Fruit fly (Drosophila melanogaster) whole organism, embryonic: Measurements from ENCODE around the gene CG9518.

Experiments
- Abd-B ChIP-seq: fragments of 200-800 bp; sonication (Bioruptor generic); optimal IDR thresholded peaks from 2 replicates; lab custom pipeline; 2018; ENCODE audit warnings: missing biosample characterization, mild to moderate bottlenecking, missing genetic modification characterization, moderate library complexity
- CG10366 ChIP-seq: fragments of 200-800 bp; sonication (Bioruptor generic); IDR thresholded peaks from 2 replicates; pipeline ENCODE4 v1.3.6; 2022; ENCODE audit warnings: missing biosample characterization, missing genetic modification characterization
- CG1233 ChIP-seq: fragments of 200-800 bp; sonication (Bioruptor generic); optimal IDR thresholded peaks from 4 replicates; lab custom pipeline; 2018; ENCODE audit warnings: missing biosample characterization, mild to moderate bottlenecking, missing genetic modification characterization
- CG13894 ChIP-seq: fragments of 200-800 bp; sonication (Bioruptor generic); optimal IDR thresholded peaks from 3 replicates; lab custom pipeline; 2018; ENCODE audit warnings: missing biosample characterization, mild to moderate bottlenecking, missing genetic modification characterization, moderate library complexity
- CG31365 ChIP-seq: fragments of 200-800 bp; sonication (Bioruptor generic); optimal IDR thresholded peaks from 2 replicates; lab custom pipeline; 2018; ENCODE audit warnings: missing biosample characterization, mild to moderate bottlenecking, missing genetic modification characterization
- CG31441 ChIP-seq: fragments of 200-800 bp; sonication (Bioruptor generic); IDR thresholded peaks from 2 replicates; pipeline ENCODE4 v1.3.6; 2022; ENCODE audit warnings: missing biosample characterization, missing genetic modification characterization
- CG32767 ChIP-seq: fragments of 200-800 bp; sonication (Bioruptor generic); IDR thresholded peaks from 2 replicates; pipeline ENCODE4 v1.3.6; 2022; ENCODE audit warnings: missing biosample characterization, missing genetic modification characterization
- CG43689 ChIP-seq: fragments of 200-800 bp; sonication (Bioruptor generic); IDR thresholded peaks from 2 replicates; pipeline ENCODE4 v1.3.6; 2022; ENCODE audit warnings: missing biosample characterization, missing genetic modification characterization
- CG4730 ChIP-seq: fragments of 200-800 bp; sonication (Bioruptor generic); IDR thresholded peaks from 2 replicates; pipeline ENCODE4 v1.3.6; 2022; ENCODE audit warnings: missing biosample characterization, missing genetic modification characterization
- CG4820 ChIP-seq: fragments of 200-800 bp; sonication (Bioruptor generic); optimal IDR thresholded peaks from 3 replicates; lab custom pipeline; 2016; ENCODE audit warnings: missing biosample characterization, missing genetic modification characterization
- CG5180 ChIP-seq: fragments of 200-800 bp; sonication (Bioruptor generic); optimal IDR thresholded peaks from 3 replicates; lab custom pipeline; 2017; ENCODE audit warnings: missing biosample characterization, missing genetic modification characterization, mild to moderate bottlenecking, moderate library complexity, missing genetic modification reagents
- CG5245 ChIP-seq: fragments of 200-800 bp; sonication (Bioruptor generic); optimal IDR thresholded peaks from 3 replicates; lab custom pipeline; 2016; ENCODE audit warnings: missing biosample characterization, missing genetic modification characterization
- CG6791 ChIP-seq: fragments of 200-800 bp; sonication (Bioruptor generic); IDR thresholded peaks from 3 replicates; pipeline ENCODE4 v1.3.6; 2022; ENCODE audit warnings: missing biosample characterization, missing genetic modification characterization; ENCODE audit not compliant: partially characterized antibody
- CG8281 ChIP-seq: fragments of 200-800 bp; sonication (Bioruptor generic); optimal IDR thresholded peaks from 2 replicates; lab custom pipeline; 2018; ENCODE audit warnings: missing biosample characterization, mild to moderate bottlenecking, missing genetic modification characterization, moderate library complexity
- D ChIP-seq, 2 experiments: fragments of 200-800 bp in 1 of 2; fragments of >200 bp in 1 of 2; sonication (Bioruptor generic) in 1 of 2; optimal IDR thresholded peaks; 2 replicates in 1 of 2; 3 replicates in 1 of 2; lab custom pipeline; 2017; ENCODE audit warnings: mild to moderate bottlenecking in 1 of 2, missing biosample characterization in 1 of 2, missing genetic modification characterization in 1 of 2, missing genetic modification reagents in 1 of 2
- D19A ChIP-seq: fragments of 200-800 bp; optimal IDR thresholded peaks from 3 replicates; lab custom pipeline; 2019; ENCODE audit warnings: missing biosample characterization, mild to moderate bottlenecking, missing genetic modification characterization, moderate library complexity
- Deaf1 ChIP-seq: fragments of 200-800 bp; optimal IDR thresholded peaks from 3 replicates; lab custom pipeline; 2019; ENCODE audit warnings: missing biosample characterization, mild to moderate bottlenecking, missing genetic modification characterization, moderate library complexity
- Dip3 ChIP-seq: fragments of 200-800 bp; sonication (Bioruptor generic); optimal IDR thresholded peaks from 3 replicates; lab custom pipeline; 2016; ENCODE audit warnings: missing biosample characterization, missing genetic modification characterization
- Eip74EF ChIP-seq, 2 experiments: fragments of 200-800 bp in 1 of 2; fragments of >200 bp in 1 of 2; sonication (Bioruptor generic) in 1 of 2; optimal IDR thresholded peaks; 2 replicates each; lab custom pipeline; 2017 to 2019; ENCODE audit warnings: missing biosample characterization in 2 of 2, missing genetic modification characterization in 2 of 2, mild to moderate bottlenecking in 1 of 2, moderate library complexity in 1 of 2
- Hr51 ChIP-seq, 2 experiments: fragments of 200-800 bp; sonication (Bioruptor generic); optimal IDR thresholded peaks; 2 replicates in 1 of 2; 3 replicates in 1 of 2; lab custom pipeline; 2016 to 2018; ENCODE audit warnings: missing biosample characterization in 2 of 2, missing genetic modification characterization in 2 of 2, mild to moderate bottlenecking in 1 of 2, moderate library complexity in 1 of 2
- Hr78 ChIP-seq, 2 experiments: fragments of 200-800 bp in 1 of 2; fragments of >200 bp in 1 of 2; sonication (Bioruptor generic) in 1 of 2; optimal IDR thresholded peaks; 2 replicates each; lab custom pipeline; 2017 to 2019; ENCODE audit warnings: missing biosample characterization in 2 of 2, missing genetic modification characterization in 2 of 2, mild to moderate bottlenecking in 1 of 2, moderate library complexity in 1 of 2
- MTF-1 ChIP-seq: fragments of 200-800 bp; sonication (Bioruptor generic); optimal IDR thresholded peaks from 2 replicates; lab custom pipeline; 2018; ENCODE audit warnings: missing biosample characterization, mild to moderate bottlenecking, missing genetic modification characterization, borderline replicate concordance
- Meics ChIP-seq: fragments of 200-800 bp; sonication (Bioruptor generic); optimal IDR thresholded peaks from 2 replicates; lab custom pipeline; 2017; ENCODE audit warnings: missing biosample characterization, mild to moderate bottlenecking, missing genetic modification characterization
- NFAT ChIP-seq: fragments of 200-800 bp; sonication (Bioruptor generic); IDR thresholded peaks from 2 replicates; pipeline ENCODE4 v1.3.6; 2022; ENCODE audit warnings: missing biosample characterization, missing genetic modification characterization
- Oli ChIP-seq: fragments of 200-800 bp; sonication (Bioruptor generic); optimal IDR thresholded peaks from 2 replicates; lab custom pipeline; 2018; ENCODE audit warnings: missing biosample characterization, mild to moderate bottlenecking, missing genetic modification characterization, moderate library complexity
- Optix ChIP-seq: fragments of 200-800 bp; sonication (Bioruptor generic); IDR thresholded peaks from 3 replicates; pipeline ENCODE4 v1.3.6; 2022; ENCODE audit warnings: missing biosample characterization, missing genetic modification characterization
- Pdp1 ChIP-seq, 2 experiments: fragments of 200-800 bp; sonication (Bioruptor generic); optimal IDR thresholded peaks; 3 replicates each; lab custom pipeline; 2016; ENCODE audit warnings: missing biosample characterization in 2 of 2, missing genetic modification characterization in 2 of 2, mild to moderate bottlenecking in 1 of 2, moderate library complexity in 1 of 2
- Sry-δ ChIP-seq: fragments of 200-800 bp; sonication (Bioruptor generic); optimal IDR thresholded peaks from 2 replicates; lab custom pipeline; 2016; ENCODE audit warnings: missing biosample characterization, missing genetic modification characterization
- Xbp1 ChIP-seq: fragments of 200-800 bp; sonication (Bioruptor generic); optimal IDR thresholded peaks from 3 replicates; lab custom pipeline; 2016; ENCODE audit warnings: missing biosample characterization, mild to moderate bottlenecking, missing genetic modification characterization
- al ChIP-seq: fragments of 200-800 bp; sonication (Bioruptor generic); IDR thresholded peaks from 2 replicates; pipeline ENCODE4 v1.3.6; 2022; ENCODE audit warnings: missing biosample characterization, missing genetic modification characterization
- ap ChIP-seq: fragments of 200-800 bp; sonication (Bioruptor generic); IDR thresholded peaks from 2 replicates; pipeline ENCODE4 v1.3.6; 2022; ENCODE audit warnings: missing biosample characterization, missing genetic modification characterization
- br ChIP-seq: fragments of >200 bp; optimal IDR thresholded peaks from 2 replicates; lab custom pipeline; 2017
- chinmo ChIP-seq: fragments of 200-800 bp; sonication (Bioruptor generic); IDR thresholded peaks from 4 replicates; pipeline ENCODE4 v1.3.6; 2022; ENCODE audit warnings: missing biosample characterization, missing genetic modification characterization; ENCODE audit not compliant: partially characterized antibody
- crc ChIP-seq: fragments of 200-800 bp; sonication (Bioruptor generic); optimal IDR thresholded peaks from 2 replicates; lab custom pipeline; 2016; ENCODE audit warnings: missing biosample characterization, missing genetic modification characterization
- dysf ChIP-seq: fragments of 200-800 bp; sonication (Bioruptor generic); IDR thresholded peaks from 3 replicates; pipeline ENCODE4 v1.3.6; 2022; ENCODE audit warnings: missing biosample characterization, missing genetic modification characterization
- her ChIP-seq: fragments of 200-800 bp; sonication (Bioruptor generic); optimal IDR thresholded peaks from 2 replicates; lab custom pipeline; 2016; ENCODE audit warnings: missing biosample characterization, missing genetic modification characterization
- kni ChIP-seq: fragments of 200-800 bp; sonication (Bioruptor generic); optimal IDR thresholded peaks from 3 replicates; lab custom pipeline; 2017; ENCODE audit warnings: mild to moderate bottlenecking, missing biosample characterization, missing genetic modification reagents, missing genetic modification characterization
- lmd ChIP-seq: fragments of 200-800 bp; sonication (Bioruptor generic); IDR thresholded peaks from 2 replicates; pipeline ENCODE4 v1.3.6; 2022; ENCODE audit warnings: missing biosample characterization, missing genetic modification characterization
- prd ChIP-seq, 3 experiments: fragments of >200 bp in 2 of 3; fragments of 200-800 bp in 1 of 3; sonication (Bioruptor generic) in 1 of 3; optimal IDR thresholded peaks in 2 of 3; IDR thresholded peaks in 1 of 3; 2 replicates in 2 of 3; 3 replicates in 1 of 3; pipeline versions ENCODE4 v1.3.6 to Lab custom; 2017 to 2022; ENCODE audit warnings: missing biosample characterization in 1 of 3, missing genetic modification characterization in 1 of 3
- sd ChIP-seq: fragments of 200-800 bp; sonication (Bioruptor generic); optimal IDR thresholded peaks from 3 replicates; lab custom pipeline; 2018; ENCODE audit warnings: missing biosample characterization, mild to moderate bottlenecking, missing genetic modification characterization, moderate library complexity
- sug ChIP-seq: fragments of 200-800 bp; optimal IDR thresholded peaks from 2 replicates; lab custom pipeline; 2019; ENCODE audit warnings: missing biosample characterization, mild to moderate bottlenecking, missing genetic modification characterization, moderate library complexity
- tgo ChIP-seq: fragments of 200-800 bp; sonication (Bioruptor generic); IDR thresholded peaks from 3 replicates; pipeline ENCODE4 v1.3.6; 2022; ENCODE audit warnings: missing biosample characterization, missing genetic modification characterization
- toy ChIP-seq: fragments of 200-800 bp; sonication (Bioruptor generic); IDR thresholded peaks from 2 replicates; pipeline ENCODE4 v1.3.6; 2022; ENCODE audit warnings: missing biosample characterization, missing genetic modification characterization
- usp ChIP-seq: fragments of >200 bp; optimal IDR thresholded peaks from 2 replicates; lab custom pipeline; 2017; ENCODE audit warnings: missing biosample characterization, missing genetic modification characterization

The CG9518 gene

DNA sequence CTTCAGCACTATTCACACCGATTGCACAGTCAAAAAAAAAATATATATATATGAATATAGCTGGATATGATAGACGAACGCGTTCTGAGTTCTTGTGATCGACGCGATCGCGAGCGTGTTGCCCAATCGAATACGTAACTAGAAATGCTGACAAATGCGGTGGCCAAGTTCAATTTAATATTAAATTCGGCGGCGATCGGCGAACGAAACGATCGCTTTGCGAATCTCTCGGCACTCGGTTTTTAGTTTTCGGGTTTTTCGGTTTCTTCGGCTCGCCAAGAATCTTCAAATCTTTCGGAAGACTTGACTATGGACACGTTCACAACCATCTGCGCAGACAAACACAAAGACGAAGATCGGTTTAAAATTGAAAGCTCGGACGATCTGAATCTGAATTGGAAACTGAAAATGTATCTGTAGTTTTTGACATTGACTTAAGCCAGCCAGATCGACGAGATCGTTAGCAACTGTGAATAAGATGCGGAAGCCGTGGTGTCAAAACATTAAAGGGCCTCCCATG is 17.8 kb downstream of the CG9518 start, which contains the start of gene CG9521:
Gene CG9521 (minus strand): TSS at position 117 of the 520 bp plus-strand sequence.
- TF ChIP-seq CG13894 (peak; percentile 95), Eip74EF (GFP tag; optimal IDR thresholded peaks at IDR 0.05; lab: Kevin White, UChicago) (peak in 1 of 2 experiments; percentile 24), CG5245 (GFP tag; lab: Kevin White, UChicago) (no peak), Pdp1 (GFP tag; optimal IDR thresholded peaks at IDR 0.05; lab: Kevin White, UChicago) (peak in 1 of 2 experiments; percentile 8), sd (tag; lab: Kevin White, UChicago) (peak; percentile 0), Deaf1 (tag; lab: Kevin White, UChicago) (peak; percentile 91), usp (GFP tag; lab: Kevin White, UChicago) (no peak), CG43689 (GFP tag; lab: Robert Waterston, UW) (no peak), chinmo (GFP tag; lab: Robert Waterston, UW) (0 out of 4 replicates have a peak, but pooled peaks have one; percentile 72), CG1233 (GFP tag; lab: Kevin White, UChicago) (no peak)

DNA sequence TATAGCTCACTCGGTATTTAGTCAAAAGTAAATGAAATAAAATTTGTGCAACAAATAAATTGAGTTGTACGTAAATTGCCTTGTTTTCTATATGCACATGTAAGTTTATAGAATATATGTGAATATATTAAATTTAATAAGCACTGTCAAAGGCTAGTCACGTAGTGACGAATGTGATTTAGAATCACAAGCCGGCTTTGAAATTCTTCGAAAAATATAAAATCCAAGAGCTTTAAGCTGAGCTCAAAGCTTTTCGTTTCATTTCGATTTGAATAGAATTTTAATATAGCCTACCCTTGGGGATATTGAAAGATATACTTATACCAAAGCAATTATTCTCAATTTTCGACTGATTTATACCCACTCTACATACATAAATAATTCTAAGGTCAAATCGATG is 20.9 kb downstream of the CG9518 start:
- TF ChIP-seq br: no peak
- TF ChIP-seq Hr78 (GFP tag; optimal IDR thresholded peaks at IDR 0.05; lab: Kevin White, UChicago): no peak
- no peak for TF ChIP-seq CG4820
- peak; percentile 81 for TF ChIP-seq Meics (GFP tag; lab: Kevin White, UChicago)
- TF ChIP-seq Abd-B (GFP tag; lab: Kevin White, UChicago): no peak
- TF ChIP-seq prd (optimal IDR thresholded peaks at IDR 0.05; lab: Kevin White, UChicago): no peak
- TF ChIP-seq prd (GFP tag; IDR thresholded peaks at IDR 0.05; lab: Robert Waterston, UW): no peak
- TF ChIP-seq D (optimal IDR thresholded peaks at IDR 0.05; lab: Kevin White, UChicago): no peak
- TF ChIP-seq D (GFP tag; optimal IDR thresholded peaks at IDR 0.05; lab: Kevin White, UChicago): no peak
- TF ChIP-seq CG8281 (tag; lab: Kevin White, UChicago): no peak

DNA sequence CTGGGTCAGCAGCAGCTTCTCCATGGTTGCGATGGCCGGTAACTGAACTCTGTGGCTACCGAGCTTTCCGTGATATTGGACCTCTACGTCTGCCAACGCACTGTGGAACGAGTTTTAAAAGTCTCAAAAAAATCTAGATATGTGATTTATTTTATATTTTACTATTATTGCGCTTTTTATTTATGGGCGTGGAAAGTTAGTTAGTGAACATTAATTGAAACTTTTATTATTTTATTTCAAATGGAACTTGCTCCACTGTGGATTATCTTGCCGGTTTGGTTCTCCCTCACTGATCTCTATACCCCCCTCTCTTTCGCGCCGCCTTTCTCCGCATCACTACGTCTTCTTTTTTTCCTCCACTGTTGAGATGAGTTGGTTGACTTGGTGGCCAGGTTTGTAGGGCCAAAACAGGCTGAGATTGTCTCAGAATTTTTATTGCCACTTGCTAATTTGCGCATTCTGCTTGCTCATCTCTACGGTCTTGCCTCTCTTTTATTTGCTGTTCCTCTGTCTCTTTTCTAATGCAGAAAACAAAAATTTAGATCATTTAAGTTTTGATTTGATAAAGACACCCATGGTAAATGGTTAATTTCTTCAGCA is 22.1 kb downstream of the CG9518 start, which contains the start of gene CG9522:
Gene CG9522 (minus strand): TSS at position 54 of the 600 bp plus-strand sequence.
- TF ChIP-seq CG8281 (tag; lab: Kevin White, UChicago) (peak; percentile 20), CG6791 (0 out of 3 replicates have a peak, but pooled peaks have one; percentile 15), CG31441 (GFP tag; lab: Robert Waterston, UW) (peak; percentile 70), crc (peak; percentile 11), sug (tag; lab: Kevin White, UChicago) (peak; percentile 3), MTF-1 (GFP tag; lab: Kevin White, UChicago) (peak; percentile 50), CG5180 (GFP tag; lab: Kevin White, UChicago) (peak; percentile 23), Sry-δ (GFP tag; lab: Kevin White, UChicago) (peak; percentile 3), lmd (GFP tag; lab: Robert Waterston, UW) (peak; percentile 57), kni (GFP tag; lab: Kevin White, UChicago) (no peak), CG4730 (GFP tag; lab: Robert Waterston, UW) (peak; percentile 48; the same call in 1 of the 2 replicates), ap (GFP tag; lab: Robert Waterston, UW) (peak; percentile 69), tgo (peak; percentile 59), Oli (tag; lab: Kevin White, UChicago) (peak; percentile 72), dysf (peak; percentile 81), D19A (tag; lab: Kevin White, UChicago) (peak; percentile 74), toy (GFP tag; lab: Robert Waterston, UW) (0 out of 2 replicates have a peak, but pooled peaks have one; percentile 21), CG31365 (tag; lab: Kevin White, UChicago) (no peak), CG10366 (peak; percentile 67), her (GFP tag; lab: Kevin White, UChicago) (no peak), NFAT (GFP tag; lab: Robert Waterston, UW) (peak; percentile 49; the same call in 1 of the 2 replicates), Optix (GFP tag; lab: Robert Waterston, UW) (peak; percentile 59; the same call in 2 of the 3 replicates), Dip3 (peak; percentile 51), Xbp1 (GFP tag; lab: Kevin White, UChicago) (peak; percentile 62), Hr51 (GFP tag; optimal IDR thresholded peaks at IDR 0.05; lab: Kevin White, UChicago) (peak; percentile 13 to 58), CG32767 (GFP tag; lab: Robert Waterston, UW) (0 out of 2 replicates have a peak, but pooled peaks have one; percentile 44), al (GFP tag; lab: Robert Waterston, UW) (peak; percentile 66; the same call in 1 of the 2 replicates)
